Fruit fly (Drosophila melanogaster) Kc167 (cell line): ENCODE results near the gene CG17147.

Experiments used
- Myc ChIP-seq: fragments of >200 bp; optimal IDR thresholded peaks from 2 replicates; lab custom pipeline; 2017; ENCODE audit warnings: missing external identifiers
- Sin3A ChIP-seq: fragments of >200 bp; optimal IDR thresholded peaks from 2 replicates; lab custom pipeline; 2018; ENCODE audit warnings: missing external identifiers
- h ChIP-seq: fragments of >200 bp; optimal IDR thresholded peaks from 3 replicates; lab custom pipeline; 2018; ENCODE audit warnings: missing external identifiers
- psq ChIP-seq: fragments of >200 bp; optimal IDR thresholded peaks from 2 replicates; lab custom pipeline; 2017; ENCODE audit warnings: missing external identifiers
- ttk ChIP-seq: sonication (Bioruptor generic); optimal IDR thresholded peaks from 2 replicates; lab custom pipeline; 2017; ENCODE audit warnings: missing external identifiers

dm6 chr3L:20203587-20203986 is 20.1 kb upstream of the CG17147 start, which contains the start of gene CG7298:
- TF ChIP-seq ttk = no peak
- no peak for TF ChIP-seq psq
- TF ChIP-seq Sin3A (lab: Kevin White, UChicago) = no peak
- TF ChIP-seq h (lab: Kevin White, UChicago) = no peak
- TF ChIP-seq Myc (lab: Kevin White, UChicago) = no peak
